Worm (Caenorhabditis elegans) whole organism, mixed stage, embryonic: ENCODE measurements around the gene enol-1.
A peak's percentile ranks its signal among the peaks of the same experiment; 100 is the strongest.

Experiments
- M03D4.4 ChIP-seq: sonication (generic microtip); optimal IDR thresholded peaks from 2 replicates; lab custom pipeline; 2017; ENCODE audit warnings: mild to moderate bottlenecking, missing genetic modification characterization, missing compliant biosample characterization
- bed-3 ChIP-seq: fragments of 200-800 bp; sonication (Bioruptor generic); optimal IDR thresholded peaks from 3 replicates; lab custom pipeline; 2018; ENCODE audit warnings: mild to moderate bottlenecking, missing genetic modification characterization, moderate library complexity, missing compliant biosample characterization
- blmp-1 ChIP-seq: fragments of 150-350 bp; optimal IDR thresholded peaks from 2 replicates; lab custom pipeline; 2014; ENCODE audit warnings: missing biosample characterization, missing genetic modification characterization
- ceh-39 ChIP-seq: fragments of 150-350 bp; optimal IDR thresholded peaks from 2 replicates; lab custom pipeline; 2014; ENCODE audit warnings: missing biosample characterization, missing genetic modification characterization
- ceh-43 ChIP-seq: fragments of 200-800 bp; sonication (Bioruptor generic); optimal IDR thresholded peaks from 2 replicates; lab custom pipeline; 2018; ENCODE audit warnings: mild to moderate bottlenecking, missing genetic modification characterization, moderate library complexity, missing compliant biosample characterization
- ceh-83 ChIP-seq: fragments of 200-800 bp; sonication (Bioruptor generic); optimal IDR thresholded peaks from 2 replicates; lab custom pipeline; 2018; ENCODE audit warnings: mild to moderate bottlenecking, missing genetic modification characterization, missing compliant biosample characterization
- ces-1 ChIP-seq: fragments of 150-350 bp; optimal IDR thresholded peaks from 2 replicates; lab custom pipeline; 2014; ENCODE audit warnings: missing biosample characterization, missing genetic modification reagents, missing genetic modification characterization
- cnd-1 ChIP-seq: fragments of 200-800 bp; sonication (Bioruptor generic); optimal IDR thresholded peaks from 2 replicates; lab custom pipeline; 2018; ENCODE audit warnings: mild to moderate bottlenecking, missing genetic modification characterization, missing compliant biosample characterization
- drap-1 ChIP-seq: fragments of 200-800 bp; sonication (Bioruptor generic); optimal IDR thresholded peaks from 3 replicates; lab custom pipeline; 2018; ENCODE audit warnings: mild to moderate bottlenecking, missing genetic modification characterization, missing compliant biosample characterization
- elt-1 ChIP-seq: sonication (generic microtip); optimal IDR thresholded peaks from 2 replicates; lab custom pipeline; 2017; ENCODE audit warnings: missing genetic modification characterization, mild to moderate bottlenecking, missing compliant biosample characterization, antibody characterized with exemption, moderate library complexity, borderline replicate concordance; ENCODE audit not compliant: insufficient read depth
- elt-3 ChIP-seq: fragments of 150-350 bp; optimal IDR thresholded peaks from 2 replicates; lab custom pipeline; 2014; ENCODE audit warnings: missing biosample characterization, missing genetic modification characterization
- flh-1 ChIP-seq: fragments of 200-800 bp; sonication (Bioruptor generic); optimal IDR thresholded peaks from 2 replicates; lab custom pipeline; 2018; ENCODE audit warnings: mild to moderate bottlenecking, missing genetic modification characterization, moderate library complexity, missing compliant biosample characterization
- ham-2 ChIP-seq: fragments of 200-800 bp; sonication (Bioruptor generic); optimal IDR thresholded peaks from 2 replicates; lab custom pipeline; 2018; ENCODE audit warnings: mild to moderate bottlenecking, missing genetic modification characterization, missing compliant biosample characterization
- hlh-1 ChIP-seq: fragments of 150-350 bp; optimal IDR thresholded peaks from 2 replicates; lab custom pipeline; 2014; ENCODE audit warnings: missing biosample characterization, missing genetic modification reagents, missing genetic modification characterization
- lin-13 ChIP-seq: fragments of 150-350 bp; optimal IDR thresholded peaks from 2 replicates; lab custom pipeline; 2014; ENCODE audit warnings: missing biosample characterization, missing genetic modification characterization
- lin-32 ChIP-seq: fragments of 200-800 bp; sonication (Bioruptor generic); optimal IDR thresholded peaks from 2 replicates; lab custom pipeline; 2018; ENCODE audit warnings: mild to moderate bottlenecking, missing genetic modification characterization, missing compliant biosample characterization
- lsy-2 ChIP-seq: fragments of 150-350 bp; optimal IDR thresholded peaks from 2 replicates; lab custom pipeline; 2014; ENCODE audit warnings: missing biosample characterization, missing genetic modification characterization
- mab-5 ChIP-seq: fragments of 150-350 bp; optimal IDR thresholded peaks from 2 replicates; lab custom pipeline; 2014; ENCODE audit warnings: missing biosample characterization, missing genetic modification characterization
- mep-1 ChIP-seq: fragments of 150-350 bp; optimal IDR thresholded peaks from 2 replicates; lab custom pipeline; 2017; ENCODE audit warnings: missing biosample characterization, missing genetic modification reagents, missing genetic modification characterization, inconsistent platforms
- mls-2 ChIP-seq: sonication (generic microtip); optimal IDR thresholded peaks from 2 replicates; lab custom pipeline; 2016; ENCODE audit warnings: mild to moderate bottlenecking, missing genetic modification characterization, moderate library complexity, missing compliant biosample characterization
- nhr-12 ChIP-seq: fragments of 150-350 bp; optimal IDR thresholded peaks from 2 replicates; lab custom pipeline; 2014; ENCODE audit warnings: missing biosample characterization, missing genetic modification characterization
- nhr-2 ChIP-seq: fragments of 150-350 bp; optimal IDR thresholded peaks from 2 replicates; lab custom pipeline; 2014; ENCODE audit warnings: missing biosample characterization, missing genetic modification characterization
- nhr-237 ChIP-seq: fragments of 150-350 bp; optimal IDR thresholded peaks from 2 replicates; lab custom pipeline; 2014; ENCODE audit warnings: missing biosample characterization, missing genetic modification characterization
- nhr-28 ChIP-seq: fragments of 150-350 bp; optimal IDR thresholded peaks from 2 replicates; lab custom pipeline; 2014; ENCODE audit warnings: missing biosample characterization, missing genetic modification characterization
- pha-4 ChIP-seq: fragments of 150-350 bp; optimal IDR thresholded peaks from 2 replicates; lab custom pipeline; 2018; ENCODE audit warnings: missing biosample characterization, missing genetic modification reagents, missing genetic modification characterization
- sem-2 ChIP-seq: fragments of 200-800 bp; sonication (Bioruptor generic); optimal IDR thresholded peaks from 2 replicates; lab custom pipeline; 2018; ENCODE audit warnings: mild to moderate bottlenecking, missing genetic modification characterization, missing compliant biosample characterization
- snpc-4 ChIP-seq: fragments of 150-350 bp; optimal IDR thresholded peaks from 2 replicates; lab custom pipeline; 2014; ENCODE audit warnings: missing biosample characterization, missing genetic modification characterization
- sptf-1 ChIP-seq: sonication (generic microtip); optimal IDR thresholded peaks from 2 replicates; lab custom pipeline; 2017; ENCODE audit warnings: mild to moderate bottlenecking, missing genetic modification characterization, moderate library complexity, missing compliant biosample characterization
- tbx-8 ChIP-seq: fragments of 200-800 bp; sonication (Bioruptor generic); optimal IDR thresholded peaks from 2 replicates; lab custom pipeline; 2018; ENCODE audit warnings: mild to moderate bottlenecking, missing genetic modification characterization, moderate library complexity, missing compliant biosample characterization
- unc-120 ChIP-seq: sonication (generic microtip); optimal IDR thresholded peaks from 2 replicates; lab custom pipeline; 2017; ENCODE audit warnings: missing genetic modification characterization, missing compliant biosample characterization; ENCODE audit not compliant: poor library complexity, severe bottlenecking
- unc-39 ChIP-seq: fragments of 150-350 bp; optimal IDR thresholded peaks from 2 replicates; lab custom pipeline; 2014; ENCODE audit warnings: missing biosample characterization, missing genetic modification characterization
- unc-62 ChIP-seq: fragments of 150-350 bp; optimal IDR thresholded peaks from 2 replicates; lab custom pipeline; 2014; ENCODE audit warnings: missing biosample characterization, missing genetic modification reagents, missing genetic modification characterization
- zip-8 ChIP-seq: fragments of 150-350 bp; optimal IDR thresholded peaks from 2 replicates; lab custom pipeline; 2014; ENCODE audit warnings: missing biosample characterization, missing genetic modification characterization
- ztf-11 ChIP-seq: fragments of 150-350 bp; optimal IDR thresholded peaks from 2 replicates; lab custom pipeline; 2014; ENCODE audit warnings: missing biosample characterization, missing genetic modification characterization

Gene enol-1

ce11 chrII:8922140-8922539 lies 8.7 kb upstream of the enol-1 start, which contains the start of gene B0457.6:
Gene B0457.6 (plus strand): TSS chrII:8922423.
- TF ChIP-seq tbx-8 (no peak), cnd-1 (no peak), unc-120 (no peak), ceh-83 (GFP tag; lab: Kevin White, UChicago) (no peak), zip-8 (tag; lab: Kevin White, UChicago) (no peak), blmp-1 (tag; lab: Kevin White, UChicago) (no peak), unc-39 (tag; lab: Kevin White, UChicago) (no peak), pha-4 (no peak), ceh-39 (no peak), sptf-1 (tag; lab: Kevin White, UChicago) (no peak), unc-62 (GFP tag; lab: Kevin White, UChicago) (no peak), sem-2 (GFP tag; lab: Kevin White, UChicago) (no peak), elt-3 (tag; lab: Kevin White, UChicago) (no peak), ztf-11 (tag; lab: Kevin White, UChicago) (no peak), nhr-12 (tag; lab: Kevin White, UChicago) (no peak), nhr-2 (no peak), bed-3 (GFP tag; lab: Kevin White, UChicago) (no peak), elt-1 (no peak)
- TF ChIP-seq, all 35 proteins: peak for 0

ce11 chrII:8923187-8923586 lies 7.6 kb upstream of the enol-1 start:
- TF ChIP-seq ceh-39, result no peak
- no peak for TF ChIP-seq ceh-83 (GFP tag; lab: Kevin White, UChicago)
- TF ChIP-seq flh-1 (GFP tag; lab: Kevin White, UChicago), result no peak
- TF ChIP-seq lin-13 (tag; lab: Kevin White, UChicago), result no peak
- TF ChIP-seq elt-1, result no peak
- TF ChIP-seq nhr-12 (tag; lab: Kevin White, UChicago), result no peak
- TF ChIP-seq nhr-237 (tag; lab: Kevin White, UChicago), result no peak
- TF ChIP-seq pha-4, result no peak
- no peak for TF ChIP-seq tbx-8
- TF ChIP-seq mls-2 (tag; lab: Kevin White, UChicago), result no peak
- TF ChIP-seq ham-2 (GFP tag; lab: Kevin White, UChicago), result no peak
- no peak for TF ChIP-seq lsy-2 (tag; lab: Kevin White, UChicago)

- TF ChIP-seq hlh-1 (tag; lab: Kevin White, UChicago), result no peak
Measured at ce11 chrII:8926451-8926850, 4.3 kb upstream of the enol-1 start, which contains the start of gene B0457.2. Gene B0457.2 (minus strand): TSS chrII:8926551.

- no peak for TF ChIP-seq sem-2 (GFP tag; lab: Kevin White, UChicago)
- TF ChIP-seq ces-1 (GFP tag; lab: Kevin White, UChicago), result peak; percentile 41
- TF ChIP-seq zip-8 (tag; lab: Kevin White, UChicago), result no peak
- TF ChIP-seq lin-13 (tag; lab: Kevin White, UChicago), result no peak
- TF ChIP-seq M03D4.4 (tag; lab: Kevin White, UChicago), result no peak
- TF ChIP-seq ham-2 (GFP tag; lab: Kevin White, UChicago), result no peak
- TF ChIP-seq mls-2 (tag; lab: Kevin White, UChicago), result no peak
- TF ChIP-seq elt-3 (tag; lab: Kevin White, UChicago), result no peak
- no peak for TF ChIP-seq drap-1 (GFP tag; lab: Kevin White, UChicago)
- peak; percentile 30 for TF ChIP-seq lsy-2 (tag; lab: Kevin White, UChicago)
- peak; percentile 22 for TF ChIP-seq mep-1 (tag; lab: Kevin White, UChicago)
- TF ChIP-seq nhr-237 (tag; lab: Kevin White, UChicago), result peak; percentile 32
- TF ChIP-seq sptf-1 (tag; lab: Kevin White, UChicago), result no peak
- TF ChIP-seq flh-1 (GFP tag; lab: Kevin White, UChicago), result no peak
- TF ChIP-seq pha-4, result peak; percentile 4
- no peak for TF ChIP-seq elt-1
- no peak for TF ChIP-seq mab-5 (tag; lab: Kevin White, UChicago)
- TF ChIP-seq lin-32 (GFP tag; lab: Kevin White, UChicago), result no peak
- TF ChIP-seq, all 35 proteins: peak for 5
Measured at ce11 chrII:8927253-8927791, 3.5 kb upstream of the enol-1 start, which contains the start of gene cct-2. Gene cct-2 (plus strand): TSS chrII:8927741.

- TF ChIP-seq hlh-1 (tag; lab: Kevin White, UChicago) (no peak), ceh-43 (GFP tag; lab: Kevin White, UChicago) (no peak), blmp-1 (tag; lab: Kevin White, UChicago) (no peak), drap-1 (GFP tag; lab: Kevin White, UChicago) (no peak), ceh-39 (no peak), pha-4 (no peak), sem-2 (GFP tag; lab: Kevin White, UChicago) (no peak), flh-1 (GFP tag; lab: Kevin White, UChicago) (no peak), nhr-2 (no peak), M03D4.4 (tag; lab: Kevin White, UChicago) (no peak), nhr-28 (tag; lab: Kevin White, UChicago) (no peak), elt-3 (tag; lab: Kevin White, UChicago) (no peak), snpc-4 (no peak), cnd-1 (no peak), nhr-237 (tag; lab: Kevin White, UChicago) (no peak)
Measured at ce11 chrII:8929771-8930170, 1.0 kb upstream of the enol-1 start, which contains the start of gene mrpl-50. Gene mrpl-50 (plus strand): TSS chrII:8929841.
